Worm (Caenorhabditis elegans) whole organism, L1 larva: Measurements from ENCODE around the gene C03A3.3.

Experiments
- lin-13 ChIP-seq: fragments of 150-350 bp; optimal IDR thresholded peaks from 2 replicates; lab custom pipeline; 2014; ENCODE audit warnings: missing biosample characterization, missing genetic modification reagents, missing genetic modification characterization
- mdl-1 ChIP-seq, 2 experiments: fragments of 150-350 bp; optimal IDR thresholded peaks; 2 replicates each; lab custom pipeline; 2014 to 2017; ENCODE audit warnings: missing biosample characterization in 2 of 2, missing genetic modification characterization in 2 of 2, inconsistent platforms in 1 of 2
- unc-30 ChIP-seq: sonication (generic microtip); optimal IDR thresholded peaks from 2 replicates; lab custom pipeline; 2017; ENCODE audit warnings: missing biosample characterization, missing genetic modification characterization

DNA sequence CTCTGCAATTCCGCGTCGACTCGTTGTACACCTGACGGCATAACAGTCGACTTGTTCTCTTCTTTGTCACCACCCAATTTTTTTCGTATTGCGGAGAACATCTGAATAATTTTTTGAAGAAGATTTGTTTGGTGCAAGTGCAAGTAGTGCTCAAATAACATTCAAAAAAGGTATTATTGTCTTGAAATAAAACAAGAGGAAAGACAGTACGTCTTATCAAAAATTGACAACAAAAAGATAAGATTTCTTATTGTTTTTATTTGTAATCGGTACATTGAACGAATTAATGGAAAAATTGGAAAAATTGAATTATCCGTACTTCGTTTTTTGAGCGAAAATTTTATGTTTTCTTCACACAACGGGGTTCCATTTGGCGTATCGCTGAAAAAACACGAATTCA lies 36.9 kb upstream of the C03A3.3 start, which contains the start of gene F08G12.1:
- no peak for TF ChIP-seq mdl-1 (tag; optimal IDR thresholded peaks at IDR 0.05; lab: Kevin White, UChicago)
- no peak for TF ChIP-seq lin-13 (GFP tag; lab: Kevin White, UChicago)
- no peak for TF ChIP-seq unc-30 (tag; lab: Kevin White, UChicago)
